Fruit fly (Drosophila melanogaster): ENCODE results near the gene CG7453.

Gene CG7453

dm6 chrX:19158519-19159289 is 21.3 kb upstream of the CG7453 start (continued):
- TF ChIP-seq CG8478 (optimal IDR thresholded peaks at IDR 0.05) (no peak), CG12744 (GFP tag; optimal IDR thresholded peaks at IDR 0.05) (no peak), CG10267 (tag; optimal IDR thresholded peaks at IDR 0.05) (no peak), CG7839 (tag; optimal IDR thresholded peaks at IDR 0.05) (peak; percentile 5), PHDP (tag; optimal IDR thresholded peaks at IDR 0.05) (no peak), croc (GFP tag; conservative IDR thresholded peaks at IDR 0.05) (no peak), pan (optimal IDR thresholded peaks at IDR 0.05) (no peak), pan (GFP tag; optimal IDR thresholded peaks at IDR 0.05 in 1 of 2, IDR thresholded peaks at IDR 0.05 in 1 of 2) (no peak), dysf (GFP tag; IDR thresholded peaks at IDR 0.05) (no peak), knrl (GFP tag; IDR thresholded peaks at IDR 0.05; ENCODE audit: partially characterized antibody) (no peak), Dfd (GFP tag; optimal IDR thresholded peaks at IDR 0.05) (no peak), pita (GFP tag; optimal IDR thresholded peaks at IDR 0.05) (no peak), pnt (GFP tag; optimal IDR thresholded peaks at IDR 0.05) (no peak), CG18599 (GFP tag; optimal IDR thresholded peaks at IDR 0.05) (no peak), CG15696 (tag; optimal IDR thresholded peaks at IDR 0.05) (no peak), eyg (GFP tag; optimal IDR thresholded peaks at IDR 0.05) (no peak), CG14710 (tag; optimal IDR thresholded peaks at IDR 0.05) (peak; percentile 3), ci (GFP tag; IDR thresholded peaks at IDR 0.05) (peak; percentile 14; the same call in 1 of the 3 replicates), vnd (GFP tag; IDR thresholded peaks at IDR 0.05; ENCODE audit: partially characterized antibody) (no peak), zf30C (GFP tag; optimal IDR thresholded peaks at IDR 0.05) (no peak), Doc3 (GFP tag; IDR thresholded peaks at IDR 0.05; ENCODE audit: partially characterized antibody) (no peak), CG13296 (GFP tag; optimal IDR thresholded peaks at IDR 0.05) (no peak), CG11504 (tag; optimal IDR thresholded peaks at IDR 0.05) (peak; percentile 33), CG16815 (GFP tag; optimal IDR thresholded peaks at IDR 0.05) (no peak), Sox100B (GFP tag; optimal IDR thresholded peaks at IDR 0.05) (peak; percentile 53), cg (GFP tag; optimal IDR thresholded peaks at IDR 0.05) (peak; percentile 45), en (GFP tag; optimal IDR thresholded peaks at IDR 0.05) (no peak), lola (GFP tag; optimal IDR thresholded peaks at IDR 0.05) (peak in 1 of 3 experiments; percentile 27), sug (tag; optimal IDR thresholded peaks at IDR 0.05) (no peak), CG2678 (tag; optimal IDR thresholded peaks at IDR 0.05) (peak; percentile 27), crol (GFP tag; IDR thresholded peaks at IDR 0.05) (peak; percentile 93), ranshi (GFP tag; IDR thresholded peaks at IDR 0.05) (0 out of 2 replicates have a peak, but pooled peaks have one; percentile 13), twi (tag; optimal IDR thresholded peaks at IDR 0.05) (peak; percentile 96), Hr78 (GFP tag; optimal IDR thresholded peaks at IDR 0.05) (peak in 1 of 2 experiments; percentile 69), jumu (GFP tag; optimal IDR thresholded peaks at IDR 0.05) (no peak), CG2129 (GFP tag; IDR thresholded peaks at IDR 0.05; ENCODE audit: partially characterized antibody) (no peak), ham (GFP tag; IDR thresholded peaks at IDR 0.05) (no peak), dmrt99B (tag; optimal IDR thresholded peaks at IDR 0.05) (peak; percentile 6), psq (GFP tag; optimal IDR thresholded peaks at IDR 0.05) (no peak), tna (GFP tag; IDR thresholded peaks at IDR 0.05; ENCODE audit: partially characterized antibody) (0 out of 2 replicates have a peak, but pooled peaks have one; percentile 29), Vsx1 (GFP tag; optimal IDR thresholded peaks at IDR 0.05) (no peak), Mrtf (GFP tag; IDR thresholded peaks at IDR 0.05) (no peak), phol (tag; optimal IDR thresholded peaks at IDR 0.05) (peak; percentile 19), nmo (GFP tag; optimal IDR thresholded peaks at IDR 0.05) (peak; percentile 11), dpn (GFP tag; optimal IDR thresholded peaks at IDR 0.05) (no peak), CG18619 (GFP tag; optimal IDR thresholded peaks at IDR 0.05) (no peak), CHES-1-like (GFP tag; optimal IDR thresholded peaks at IDR 0.05) (no peak), grau (tag; optimal IDR thresholded peaks at IDR 0.05) (peak; percentile 25)
